Worm (Caenorhabditis elegans): ENCODE data around the gene sws-1.

DNA sequence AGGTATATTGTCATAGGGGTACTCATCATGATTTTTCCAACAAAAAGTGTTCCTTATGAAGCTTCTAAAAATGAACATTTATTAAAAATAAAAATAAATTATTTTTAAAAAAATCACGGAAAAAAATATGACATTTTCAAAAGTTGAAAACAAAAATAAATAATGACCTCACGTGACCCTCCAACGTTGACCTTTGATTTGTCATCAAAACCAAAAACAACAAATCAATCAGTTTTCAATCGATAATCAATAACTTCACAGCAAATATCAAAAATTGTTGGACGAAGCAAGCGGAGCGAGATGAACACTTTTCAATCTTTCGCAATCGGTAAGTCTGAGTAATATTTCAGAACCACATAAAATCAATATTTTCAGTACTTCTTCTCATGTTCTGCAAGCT lies 40.9 kb downstream of the sws-1 start, which contains the start of gene Y80D3A.8:
- no peak for TF ChIP-seq nhr-237 (tag; optimal IDR thresholded peaks at IDR 0.05)
- no peak for TF ChIP-seq ces-1 (GFP tag; optimal IDR thresholded peaks at IDR 0.05)
- no peak for TF ChIP-seq mab-5 (tag; optimal IDR thresholded peaks at IDR 0.05)
- no peak for TF ChIP-seq elt-3 (tag; optimal IDR thresholded peaks at IDR 0.05)
- no peak for TF ChIP-seq ztf-11 (tag; optimal IDR thresholded peaks at IDR 0.05)
- TF ChIP-seq ceh-43 (GFP tag; optimal IDR thresholded peaks at IDR 0.05), result no peak
- no peak for TF ChIP-seq snpc-4 (tag; optimal IDR thresholded peaks at IDR 0.05)
- TF ChIP-seq unc-39 (tag; optimal IDR thresholded peaks at IDR 0.05), result no peak
- no peak for TF ChIP-seq nhr-76 (tag; optimal IDR thresholded peaks at IDR 0.05)
- TF ChIP-seq mep-1 (tag; optimal IDR thresholded peaks at IDR 0.05), result no peak
- TF ChIP-seq drap-1 (GFP tag; optimal IDR thresholded peaks at IDR 0.05), result no peak
